Worm (Caenorhabditis elegans): ENCODE results near the gene gpla-1.

gpla-1 gene

ce11 chrV:11921689-11922517 lies 15.7 kb downstream of the gpla-1 start:
- TF ChIP-seq elt-1 (tag; optimal IDR thresholded peaks at IDR 0.05) (no peak), crh-2 (tag; optimal IDR thresholded peaks at IDR 0.05) (peak; percentile 54), lsy-2 (tag; optimal IDR thresholded peaks at IDR 0.05) (peak in 1 of 2 experiments; percentile 31), lin-13 (GFP tag; optimal IDR thresholded peaks at IDR 0.05) (no peak), sem-4 (tag; optimal IDR thresholded peaks at IDR 0.05) (no peak), elt-3 (tag; optimal IDR thresholded peaks at IDR 0.05) (no peak), lin-11 (tag; optimal IDR thresholded peaks at IDR 0.05) (no peak), ZK546.5 (tag; optimal IDR thresholded peaks at IDR 0.05) (no peak), F13H6.1 (tag; optimal IDR thresholded peaks at IDR 0.05) (peak; percentile 42), peb-1 (tag; optimal IDR thresholded peaks at IDR 0.05) (no peak), unc-55 (GFP tag; optimal IDR thresholded peaks at IDR 0.05) (peak; percentile 27), lin-39 (tag; optimal IDR thresholded peaks at IDR 0.05) (no peak), mdl-1 (tag; optimal IDR thresholded peaks at IDR 0.05) (no peak), ztf-1 (GFP tag; conservative IDR thresholded peaks at IDR 0.05) (no peak), C34F6.9 (tag; optimal IDR thresholded peaks at IDR 0.05) (peak; percentile 62), zag-1 (tag; optimal IDR thresholded peaks at IDR 0.05) (no peak), sma-9 (GFP tag; optimal IDR thresholded peaks at IDR 0.05) (peak; percentile 49), sma-9 (tag; optimal IDR thresholded peaks at IDR 0.05) (no peak), nhr-129 (tag; optimal IDR thresholded peaks at IDR 0.05) (peak; percentile 63), snpc-4 (tag; optimal IDR thresholded peaks at IDR 0.05) (no peak), fos-1 (tag; optimal IDR thresholded peaks at IDR 0.05) (peak; percentile 9)

ce11 chrV:11921229-11921628 lies 16.4 kb downstream of the gpla-1 start:
- no peak for TF ChIP-seq R02D3.7 (tag; optimal IDR thresholded peaks at IDR 0.05)
- no peak for TF ChIP-seq mbf-1 (tag; optimal IDR thresholded peaks at IDR 0.05)
- no peak for TF ChIP-seq alr-1 (tag; optimal IDR thresholded peaks at IDR 0.05)
- TF ChIP-seq aly-2 (tag; optimal IDR thresholded peaks at IDR 0.05), result no peak
- TF ChIP-seq snpc-4 (tag; optimal IDR thresholded peaks at IDR 0.05), result peak; percentile 24
- TF ChIP-seq lin-39 (tag; optimal IDR thresholded peaks at IDR 0.05), result no peak
- peak; percentile 40 for TF ChIP-seq sma-9 (GFP tag; optimal IDR thresholded peaks at IDR 0.05)
- no peak for TF ChIP-seq sma-9 (tag; optimal IDR thresholded peaks at IDR 0.05)
- no peak for TF ChIP-seq nhr-10 (tag; optimal IDR thresholded peaks at IDR 0.05)
- TF ChIP-seq blmp-1 (tag; optimal IDR thresholded peaks at IDR 0.05; ENCODE audit: insufficient read depth), result no peak
- TF ChIP-seq lin-13 (GFP tag; optimal IDR thresholded peaks at IDR 0.05), result no peak
- no peak for TF ChIP-seq mab-5 (tag; optimal IDR thresholded peaks at IDR 0.05)
- no peak for TF ChIP-seq elt-3 (tag; optimal IDR thresholded peaks at IDR 0.05)
- no peak for TF ChIP-seq ztf-4 (tag; optimal IDR thresholded peaks at IDR 0.05)
- no peak for TF ChIP-seq ceh-16 (tag; optimal IDR thresholded peaks at IDR 0.05)
- peak; percentile 39 for TF ChIP-seq fos-1 (tag; optimal IDR thresholded peaks at IDR 0.05)
- peak; percentile 27 for TF ChIP-seq crh-2 (tag; optimal IDR thresholded peaks at IDR 0.05)
- TF ChIP-seq lsy-2 (tag; optimal IDR thresholded peaks at IDR 0.05), result peak in 1 of 2 experiments; percentile 41
- TF ChIP-seq nhr-21 (tag; optimal IDR thresholded peaks at IDR 0.05), result peak; percentile 37
- TF ChIP-seq dmd-4 (tag; optimal IDR thresholded peaks at IDR 0.05), result no peak
- TF ChIP-seq C34F6.9 (tag; optimal IDR thresholded peaks at IDR 0.05), result peak; percentile 36
- no peak for TF ChIP-seq ama-1 (optimal IDR thresholded peaks at IDR 0.05)
- TF ChIP-seq nhr-129 (tag; optimal IDR thresholded peaks at IDR 0.05), result peak; percentile 68
- no peak for TF ChIP-seq ZK546.5 (tag; optimal IDR thresholded peaks at IDR 0.05)
- TF ChIP-seq unc-39 (tag; optimal IDR thresholded peaks at IDR 0.05), result no peak
- peak; percentile 49 for TF ChIP-seq F13H6.1 (tag; optimal IDR thresholded peaks at IDR 0.05)
- no peak for TF ChIP-seq elt-1 (tag; optimal IDR thresholded peaks at IDR 0.05)
- TF ChIP-seq sem-4 (tag; optimal IDR thresholded peaks at IDR 0.05), result peak; percentile 29
- no peak for TF ChIP-seq nhr-12 (tag; optimal IDR thresholded peaks at IDR 0.05)
- no peak for TF ChIP-seq zag-1 (tag; optimal IDR thresholded peaks at IDR 0.05)
- no peak for TF ChIP-seq nhr-23 (tag; optimal IDR thresholded peaks at IDR 0.05)
- TF ChIP-seq nhr-11 (tag; optimal IDR thresholded peaks at IDR 0.05), result no peak
- peak; percentile 81 for TF ChIP-seq unc-55 (GFP tag; optimal IDR thresholded peaks at IDR 0.05)
- no peak for TF ChIP-seq ztf-1 (GFP tag; conservative IDR thresholded peaks at IDR 0.05)
- no peak for TF ChIP-seq nhr-237 (tag; optimal IDR thresholded peaks at IDR 0.05)
- no peak for TF ChIP-seq ceh-82 (tag; optimal IDR thresholded peaks at IDR 0.05)
- TF ChIP-seq unc-62 (GFP tag; optimal IDR thresholded peaks at IDR 0.05), result no peak
- TF ChIP-seq lin-11 (tag; optimal IDR thresholded peaks at IDR 0.05), result no peak
- no peak for TF ChIP-seq egl-27 (tag; optimal IDR thresholded peaks at IDR 0.05)
- no peak for TF ChIP-seq peb-1 (tag; optimal IDR thresholded peaks at IDR 0.05)
- no peak for TF ChIP-seq skn-1 (tag; optimal IDR thresholded peaks at IDR 0.05)
- TF ChIP-seq nhr-77 (tag; optimal IDR thresholded peaks at IDR 0.05), result no peak
- TF ChIP-seq gmeb-1 (tag; optimal IDR thresholded peaks at IDR 0.05), result no peak
- TF ChIP-seq sma-3 (GFP tag; optimal IDR thresholded peaks at IDR 0.05), result peak; percentile 38
- TF ChIP-seq nhr-6 (tag; optimal IDR thresholded peaks at IDR 0.05), result no peak
- no peak for TF ChIP-seq ztf-11 (tag; optimal IDR thresholded peaks at IDR 0.05)
- peak; percentile 25 for TF ChIP-seq Y55F3AM.14 (GFP tag; optimal IDR thresholded peaks at IDR 0.05)
- no peak for TF ChIP-seq mdl-1 (tag; optimal IDR thresholded peaks at IDR 0.05)
- TF ChIP-seq nhr-25 (tag; optimal IDR thresholded peaks at IDR 0.05), result peak; percentile 33

Measured in whole organism, L2 larva.